Fruit fly (Drosophila melanogaster): Measurements from ENCODE around the gene CG1468.

CG1468 gene

DNA sequence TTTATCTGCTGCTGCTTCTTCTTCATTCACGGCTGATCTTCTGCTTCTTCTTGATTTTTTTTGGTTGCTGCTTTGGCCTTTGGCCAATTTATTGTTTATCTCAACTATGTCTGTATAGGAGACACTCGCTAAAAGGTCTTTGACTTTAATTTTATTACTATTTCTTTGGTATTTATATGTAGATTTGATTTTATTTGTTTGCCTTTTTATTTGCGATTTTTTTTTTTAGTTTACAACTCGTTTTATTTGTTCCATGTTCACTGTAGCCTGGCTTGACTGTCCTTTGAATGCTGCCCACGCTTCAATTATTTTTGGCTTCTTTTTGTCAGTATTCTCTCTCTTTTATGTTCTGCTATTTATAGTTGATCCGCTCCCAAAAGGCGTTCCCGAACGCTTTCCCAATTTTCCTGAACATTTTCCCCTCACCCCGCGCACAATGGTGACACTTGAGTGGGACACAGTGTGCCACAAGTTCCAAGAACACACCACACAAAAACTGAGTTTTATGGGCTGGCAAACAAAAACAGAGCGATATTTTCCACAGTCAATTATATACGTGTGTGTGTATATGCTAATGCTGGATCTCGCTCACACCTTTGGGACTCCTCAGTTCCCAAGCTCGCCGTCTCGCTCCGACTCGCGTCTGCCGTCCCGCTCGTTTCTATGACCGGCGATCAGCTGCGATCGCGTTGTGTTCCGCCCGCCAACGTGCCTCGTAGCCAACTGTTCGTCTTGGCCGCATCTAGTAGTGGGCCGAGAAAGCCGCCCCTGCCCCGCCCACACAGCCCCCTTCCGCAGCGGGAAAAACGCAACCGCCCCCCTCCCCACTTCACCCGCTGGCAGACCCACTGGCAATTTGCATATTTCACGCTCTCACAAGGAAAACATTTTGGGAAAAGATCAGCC, 2.0 kb upstream of the CG1468 start, which contains the start of gene CG15247 (continued):
- TF ChIP-seq Scr (GFP tag; IDR thresholded peaks at IDR 0.05; ENCODE audit: partially characterized antibody) (no peak), sr (GFP tag; IDR thresholded peaks at IDR 0.05) (peak; percentile 96), usp (GFP tag; optimal IDR thresholded peaks at IDR 0.05) (no peak), CG4730 (GFP tag; IDR thresholded peaks at IDR 0.05) (peak; percentile 75), Taf1 (GFP tag; IDR thresholded peaks at IDR 0.05) (peak; percentile 72; the same call in 1 of the 2 replicates), cas (GFP tag; IDR thresholded peaks at IDR 0.05) (peak; percentile 70), CG10147 (GFP tag; optimal IDR thresholded peaks at IDR 0.05) (peak; percentile 59), Sry-β (GFP tag; optimal IDR thresholded peaks at IDR 0.05) (no peak), pb (GFP tag; optimal IDR thresholded peaks at IDR 0.05) (no peak), Hr51 (GFP tag; optimal IDR thresholded peaks at IDR 0.05) (peak; percentile 20 to 77), bigmax (GFP tag; optimal IDR thresholded peaks at IDR 0.05) (no peak), yki (optimal IDR thresholded peaks at IDR 0.05) (no peak), CG12769 (tag; optimal IDR thresholded peaks at IDR 0.05) (peak; percentile 95), CG15011 (GFP tag; optimal IDR thresholded peaks at IDR 0.05) (peak; percentile 21), CG10209 (GFP tag; optimal IDR thresholded peaks at IDR 0.05) (peak; percentile 60), CG12744 (GFP tag; optimal IDR thresholded peaks at IDR 0.05) (peak; percentile 40), Eip74EF (GFP tag; optimal IDR thresholded peaks at IDR 0.05) (peak in 1 of 2 experiments; percentile 16), btn (GFP tag; optimal IDR thresholded peaks at IDR 0.05) (no peak), en (GFP tag; optimal IDR thresholded peaks at IDR 0.05) (peak; percentile 56), Vsx1 (GFP tag; optimal IDR thresholded peaks at IDR 0.05) (peak; percentile 14), B-H1 (GFP tag; IDR thresholded peaks at IDR 0.05) (peak; percentile 68), twi (tag; optimal IDR thresholded peaks at IDR 0.05) (peak; percentile 15), Sin3A (optimal IDR thresholded peaks at IDR 0.05) (no peak), BtbVII (GFP tag; optimal IDR thresholded peaks at IDR 0.05) (peak; percentile 0), CG31388 (GFP tag; optimal IDR thresholded peaks at IDR 0.05) (peak; percentile 1), CG17359 (tag; optimal IDR thresholded peaks at IDR 0.05) (peak; percentile 75), Fer2 (tag; optimal IDR thresholded peaks at IDR 0.05) (peak; percentile 49), CG9727 (GFP tag; optimal IDR thresholded peaks at IDR 0.05) (peak; percentile 67), Fer3 (tag; optimal IDR thresholded peaks at IDR 0.05) (peak; percentile 73), oc (tag; optimal IDR thresholded peaks at IDR 0.05) (peak; percentile 6), CG2875 (GFP tag; optimal IDR thresholded peaks at IDR 0.05) (peak; percentile 43), zf30C (GFP tag; optimal IDR thresholded peaks at IDR 0.05) (no peak), HLH4C (GFP tag; IDR thresholded peaks at IDR 0.05; ENCODE audit: partially characterized antibody) (no peak), z (GFP tag; IDR thresholded peaks at IDR 0.05) (0 out of 3 replicates have a peak, but pooled peaks have one; percentile 43), Dll (GFP tag; IDR thresholded peaks at IDR 0.05; ENCODE audit: partially characterized antibody) (no peak), CG32772 (GFP tag; IDR thresholded peaks at IDR 0.05) (peak; percentile 84), Spps (tag; optimal IDR thresholded peaks at IDR 0.05) (peak; percentile 28), CG34422 (GFP tag; IDR thresholded peaks at IDR 0.05) (peak; percentile 66; the same call in 2 of the 3 replicates), Max (GFP tag; optimal IDR thresholded peaks at IDR 0.05) (peak; percentile 39), CG4854 (GFP tag; optimal IDR thresholded peaks at IDR 0.05) (peak; percentile 50), C15 (GFP tag; IDR thresholded peaks at IDR 0.05) (peak; percentile 54; the same call in 1 of the 3 replicates), fd64A (GFP tag; optimal IDR thresholded peaks at IDR 0.05) (no peak), pan (optimal IDR thresholded peaks at IDR 0.05) (no peak), pan (GFP tag; optimal IDR thresholded peaks at IDR 0.05 in 1 of 2, IDR thresholded peaks at IDR 0.05 in 1 of 2) (peak in 1 of 2 experiments; percentile 87), CG12391 (tag; optimal IDR thresholded peaks at IDR 0.05) (peak; percentile 72), odd (GFP tag; optimal IDR thresholded peaks at IDR 0.05) (peak; percentile 16), p53 (GFP tag; optimal IDR thresholded peaks at IDR 0.05) (no peak), dan (GFP tag; IDR thresholded peaks at IDR 0.05) (no peak)
